Worm (Caenorhabditis elegans) whole organism, L4 larva: ENCODE results near the gene srb-12.

Experiments used
- F37D6.2 ChIP-seq: sonication (generic microtip); optimal IDR thresholded peaks from 2 replicates; lab custom pipeline; 2016; ENCODE audit warnings: mild to moderate bottlenecking, missing genetic modification characterization, missing compliant biosample characterization
- R02D3.7 ChIP-seq: fragments of 150-350 bp; sonication (generic microtip); optimal IDR thresholded peaks from 3 replicates; lab custom pipeline; 2014; ENCODE audit warnings: missing biosample characterization, missing genetic modification characterization
- T26A8.4 ChIP-seq: fragments of 200-800 bp; sonication (Bioruptor generic); IDR thresholded peaks from 2 replicates; pipeline ENCODE4 v1.3.6; 2022; ENCODE audit warnings: missing genetic modification characterization, missing compliant biosample characterization
- Y48G9A.11 ChIP-seq: fragments of 200-800 bp; sonication (Bioruptor generic); IDR thresholded peaks from 2 replicates; pipeline ENCODE4 v1.3.6; 2022; ENCODE audit warnings: missing genetic modification reagents, missing genetic modification characterization, missing compliant biosample characterization
- Y75B8A.6 ChIP-seq: fragments of 200-800 bp; sonication (Bioruptor generic); IDR thresholded peaks from 2 replicates; pipeline ENCODE4 v1.3.6; 2022; ENCODE audit warnings: missing genetic modification reagents, missing genetic modification characterization, missing compliant biosample characterization
- aha-1 ChIP-seq: fragments of 150-350 bp; peaks from one replicate; lab custom pipeline; 2014; ENCODE audit warnings: missing biosample characterization, missing genetic modification characterization
- attf-4 ChIP-seq: sonication (generic microtip); optimal IDR thresholded peaks from 3 replicates; lab custom pipeline; 2017; ENCODE audit warnings: missing biosample characterization, missing genetic modification characterization
- ceh-28 ChIP-seq: fragments of 150-350 bp; optimal IDR thresholded peaks from 2 replicates; lab custom pipeline; 2014; ENCODE audit warnings: missing biosample characterization, missing genetic modification reagents, missing genetic modification characterization
- ceh-44 ChIP-seq: fragments of 200-800 bp; sonication (Bioruptor generic); IDR thresholded peaks from 2 replicates; pipeline ENCODE4 v1.3.6; 2022; ENCODE audit warnings: missing genetic modification reagents, missing genetic modification characterization, missing compliant biosample characterization
- ceh-62 ChIP-seq: sonication (generic microtip); optimal IDR thresholded peaks from 2 replicates; lab custom pipeline; 2017; ENCODE audit warnings: missing biosample characterization, missing genetic modification characterization
- daf-12 ChIP-seq: fragments of 150-350 bp; optimal IDR thresholded peaks from 2 replicates; lab custom pipeline; 2014; ENCODE audit warnings: missing biosample characterization, missing genetic modification reagents, missing genetic modification characterization
- daf-16 ChIP-seq, 3 experiments: sonication (generic microtip); optimal IDR thresholded peaks; 2 replicates each; lab custom pipeline; 2016 to 2017; ENCODE audit warnings: missing genetic modification characterization in 3 of 3, missing genetic modification reagents in 3 of 3, mild to moderate bottlenecking in 2 of 3, missing compliant biosample characterization in 2 of 3, missing biosample characterization in 1 of 3, moderate library complexity in 1 of 3
- daf-8 ChIP-seq: fragments of 200-800 bp; sonication (Bioruptor generic); IDR thresholded peaks from 2 replicates; pipeline ENCODE4 v1.3.6; 2022; ENCODE audit warnings: missing genetic modification characterization, missing compliant biosample characterization
- dmd-6 ChIP-seq: fragments of 200-800 bp; sonication (Bioruptor generic); IDR thresholded peaks from 2 replicates; pipeline ENCODE4 v1.3.6; 2022; ENCODE audit warnings: missing genetic modification reagents, missing genetic modification characterization, missing compliant biosample characterization
- dmd-8 ChIP-seq: fragments of 200-800 bp; sonication (Bioruptor generic); IDR thresholded peaks from 2 replicates; pipeline ENCODE4 v1.3.6; 2022; ENCODE audit warnings: missing genetic modification characterization, missing compliant biosample characterization
- dve-1 ChIP-seq: sonication (generic microtip); optimal IDR thresholded peaks from 2 replicates; lab custom pipeline; 2017; ENCODE audit warnings: antibody characterized with exemption, mild to moderate bottlenecking, missing genetic modification characterization, missing compliant biosample characterization; ENCODE audit not compliant: insufficient read depth
- gei-8 ChIP-seq: fragments of 200-800 bp; sonication (Bioruptor generic); optimal IDR thresholded peaks from 2 replicates; lab custom pipeline; 2018; ENCODE audit warnings: mild to moderate bottlenecking, missing genetic modification characterization, missing compliant biosample characterization
- hif-1 ChIP-seq, 2 experiments: sonication (generic microtip); optimal IDR thresholded peaks; 2 replicates each; lab custom pipeline; 2016 to 2017; ENCODE audit warnings: missing compliant biosample characterization in 2 of 2, missing genetic modification characterization in 2 of 2, missing genetic modification reagents in 2 of 2, missing genotype in 2 of 2, mild to moderate bottlenecking in 1 of 2
- hlh-30 ChIP-seq: sonication (generic microtip); optimal IDR thresholded peaks from 2 replicates; lab custom pipeline; 2017; ENCODE audit warnings: antibody characterized with exemption, mild to moderate bottlenecking, missing genetic modification characterization, missing compliant biosample characterization; ENCODE audit not compliant: insufficient read depth
- jun-1 ChIP-seq: fragments of 150-350 bp; optimal IDR thresholded peaks from 2 replicates; lab custom pipeline; 2014; ENCODE audit warnings: missing biosample characterization, missing genetic modification reagents, missing genetic modification characterization
- lim-7 ChIP-seq: fragments of 200-800 bp; sonication (Bioruptor generic); IDR thresholded peaks from 2 replicates; pipeline ENCODE4 v1.3.6; 2022; ENCODE audit warnings: missing genetic modification characterization, missing compliant biosample characterization
- lin-1 ChIP-seq: fragments of 200-800 bp; sonication (Bioruptor generic); IDR thresholded peaks from 2 replicates; pipeline ENCODE4 v1.3.6; 2022; ENCODE audit warnings: missing genetic modification reagents, missing genetic modification characterization, missing compliant biosample characterization
- lin-15B ChIP-seq: fragments of 150-350 bp; sonication (generic microtip); optimal IDR thresholded peaks from 3 replicates; lab custom pipeline; 2014; ENCODE audit warnings: missing biosample characterization, missing genetic modification characterization
- lin-38 ChIP-seq: fragments of 200-800 bp; sonication (Bioruptor generic); IDR thresholded peaks from 2 replicates; pipeline ENCODE4 v1.3.6; 2022; ENCODE audit warnings: missing genetic modification reagents, missing genetic modification characterization, missing compliant biosample characterization
- lsy-2 ChIP-seq, 2 experiments: fragments of 150-350 bp in 1 of 2; sonication (generic microtip) in 1 of 2; optimal IDR thresholded peaks; 2 replicates each; lab custom pipeline; 2014 to 2017; ENCODE audit warnings: missing biosample characterization in 2 of 2, missing genetic modification characterization in 2 of 2
- madf-5 ChIP-seq, 2 experiments: fragments of 200-800 bp; sonication (Bioruptor generic); IDR thresholded peaks; 2 replicates each; pipeline ENCODE4 v1.3.6; 2022; ENCODE audit warnings: missing compliant biosample characterization in 2 of 2, missing genetic modification characterization in 2 of 2
- mdt-29 ChIP-seq: fragments of 200-800 bp; sonication (Bioruptor generic); IDR thresholded peaks from 2 replicates; pipeline ENCODE4 v1.3.6; 2022; ENCODE audit warnings: missing genetic modification reagents, missing genetic modification characterization, missing compliant biosample characterization
- mxl-3 ChIP-seq: fragments of 200-800 bp; sonication (Bioruptor generic); optimal IDR thresholded peaks from 2 replicates; lab custom pipeline; 2018; ENCODE audit warnings: mild to moderate bottlenecking, missing genetic modification characterization, missing compliant biosample characterization
- nhr-102 ChIP-seq: sonication (generic microtip); optimal IDR thresholded peaks from 2 replicates; lab custom pipeline; 2016; ENCODE audit warnings: mild to moderate bottlenecking, missing genetic modification characterization, moderate library complexity, missing compliant biosample characterization
- nhr-11 ChIP-seq: fragments of 150-350 bp; optimal IDR thresholded peaks from 2 replicates; lab custom pipeline; 2014; ENCODE audit warnings: missing biosample characterization, missing genetic modification characterization
- nhr-111 ChIP-seq: fragments of 200-800 bp; sonication (Bioruptor generic); optimal IDR thresholded peaks from 2 replicates; lab custom pipeline; 2018; ENCODE audit warnings: mild to moderate bottlenecking, missing genetic modification characterization, missing compliant biosample characterization
- nhr-25 ChIP-seq: sonication (generic microtip); optimal IDR thresholded peaks from 2 replicates; lab custom pipeline; 2017; ENCODE audit warnings: missing genetic modification characterization, mild to moderate bottlenecking, missing compliant biosample characterization, antibody characterized with exemption, moderate library complexity, borderline replicate concordance; ENCODE audit not compliant: insufficient read depth
- nhr-28 ChIP-seq: fragments of 150-350 bp; optimal IDR thresholded peaks from 2 replicates; lab custom pipeline; 2014; ENCODE audit warnings: missing biosample characterization, missing genetic modification characterization
- nhr-41 ChIP-seq: fragments of 200-800 bp; sonication (Bioruptor generic); IDR thresholded peaks from 2 replicates; pipeline ENCODE4 v1.3.6; 2022; ENCODE audit warnings: missing genetic modification reagents, missing genetic modification characterization, missing compliant biosample characterization
- nhr-6 ChIP-seq: fragments of 150-350 bp; optimal IDR thresholded peaks from 2 replicates; lab custom pipeline; 2014; ENCODE audit warnings: missing biosample characterization, missing genetic modification characterization
- nhr-77 ChIP-seq: fragments of 150-350 bp; optimal IDR thresholded peaks from 2 replicates; lab custom pipeline; 2014; ENCODE audit warnings: missing biosample characterization, missing genetic modification characterization
- php-3 ChIP-seq: fragments of 200-800 bp; sonication (Bioruptor generic); IDR thresholded peaks from 2 replicates; pipeline ENCODE4 v1.3.6; 2022; ENCODE audit warnings: missing genetic modification reagents, missing genetic modification characterization, missing compliant biosample characterization
- pqm-1 ChIP-seq: sonication (generic microtip); optimal IDR thresholded peaks from 2 replicates; lab custom pipeline; 2017; ENCODE audit warnings: missing biosample characterization, missing genetic modification characterization
- rbr-2 ChIP-seq: sonication (generic microtip); optimal IDR thresholded peaks from 2 replicates; lab custom pipeline; 2016; ENCODE audit warnings: missing genotype, missing genetic modification characterization, missing compliant biosample characterization
- sdz-12 ChIP-seq: fragments of 200-800 bp; sonication (Bioruptor generic); optimal IDR thresholded peaks from 2 replicates; lab custom pipeline; 2018; ENCODE audit warnings: mild to moderate bottlenecking, missing genetic modification characterization, missing compliant biosample characterization
- skn-1 ChIP-seq: fragments of 150-350 bp; optimal IDR thresholded peaks from 2 replicates; lab custom pipeline; 2014; ENCODE audit warnings: missing biosample characterization, missing genetic modification characterization
- snpc-4 ChIP-seq: fragments of 150-350 bp; optimal IDR thresholded peaks from 2 replicates; lab custom pipeline; 2014; ENCODE audit warnings: missing biosample characterization, missing genetic modification characterization
- spr-1 ChIP-seq: sonication (generic microtip); optimal IDR thresholded peaks from 2 replicates; lab custom pipeline; 2016; ENCODE audit warnings: mild to moderate bottlenecking, missing genetic modification characterization, missing compliant biosample characterization
- spr-3 ChIP-seq: fragments of 200-800 bp; sonication (Bioruptor generic); optimal IDR thresholded peaks from 2 replicates; lab custom pipeline; 2018; ENCODE audit warnings: mild to moderate bottlenecking, missing genetic modification characterization, missing compliant biosample characterization
- vab-7 ChIP-seq: fragments of 200-800 bp; sonication (Bioruptor generic); IDR thresholded peaks from 2 replicates; pipeline ENCODE4 v1.3.6; 2022; ENCODE audit warnings: missing genetic modification reagents, missing genetic modification characterization, missing compliant biosample characterization
- zag-1 ChIP-seq: fragments of 150-350 bp; optimal IDR thresholded peaks from 2 replicates; lab custom pipeline; 2014; ENCODE audit warnings: missing biosample characterization, missing genetic modification characterization

srb-12 gene

DNA sequence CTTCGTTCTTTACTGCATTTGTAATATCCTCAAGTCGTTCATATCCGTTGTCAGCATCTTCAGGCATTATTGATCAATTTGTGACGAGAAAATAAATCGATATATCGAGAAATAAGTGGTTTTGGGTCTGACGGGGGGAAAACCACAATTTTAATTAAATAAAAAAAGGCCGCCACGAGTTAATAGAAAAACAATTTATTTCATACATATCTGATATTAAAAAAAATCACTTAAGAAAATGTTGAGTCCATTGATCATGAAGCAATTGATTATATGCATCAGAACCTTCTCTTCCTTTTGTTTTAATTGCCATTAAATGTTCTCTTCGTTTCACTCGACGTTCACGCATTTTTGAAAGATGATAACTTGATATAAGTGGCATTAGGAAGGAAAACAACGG lies 6.1 kb downstream of the srb-12 start, which contains the start of gene F58A6.5:
F58A6.5 (minus strand) TSS at position 101 of the 400 bp plus-strand sequence.
- TF ChIP-seq dve-1 (no peak), attf-4 (tag; lab: Kevin White, UChicago) (no peak), php-3 (no peak), lim-7 (GFP tag; lab: Robert Waterston, UW) (no peak), ceh-44 (GFP tag; lab: Robert Waterston, UW) (no peak), dmd-6 (GFP tag; lab: Robert Waterston, UW) (no peak), lin-15B (tag; lab: Kevin White, UChicago) (no peak), rbr-2 (tag; lab: Kevin White, UChicago) (no peak), spr-3 (no peak), daf-8 (GFP tag; lab: Robert Waterston, UW) (no peak), madf-5 (GFP tag; IDR thresholded peaks at IDR 0.05; lab: Robert Waterston, UW) (no peak), sdz-12 (GFP tag; lab: Kevin White, UChicago) (no peak), skn-1 (tag; lab: Kevin White, UChicago) (no peak), lin-38 (GFP tag; lab: Robert Waterston, UW) (no peak), spr-1 (no peak), vab-7 (GFP tag; lab: Robert Waterston, UW) (no peak), nhr-41 (GFP tag; lab: Robert Waterston, UW) (no peak), gei-8 (GFP tag; lab: Kevin White, UChicago) (no peak), nhr-102 (tag; lab: Kevin White, UChicago) (no peak)

ce11 chrII:5142619-5143018 lies 11.8 kb downstream of the srb-12 start, which contains the start of gene F58A6.1:
TSS of gene F58A6.1 (plus strand) at chrII:5142919.
- TF ChIP-seq F37D6.2 (tag; lab: Kevin White, UChicago) = no peak
- no peak for TF ChIP-seq snpc-4 (tag; lab: Kevin White, UChicago)
- TF ChIP-seq ceh-44 (GFP tag; lab: Robert Waterston, UW) = no peak
- TF ChIP-seq Y48G9A.11 = no peak
- no peak for TF ChIP-seq dve-1
- no peak for TF ChIP-seq mdt-29 (GFP tag; lab: Robert Waterston, UW)

ce11 chrII:5141945-5142514 lies 12.4 kb downstream of the srb-12 start, which contains the start of gene nas-29:
TSS of gene nas-29 (minus strand) at chrII:5142036.
- TF ChIP-seq jun-1 (no peak), nhr-11 (tag; lab: Kevin White, UChicago) (no peak), pqm-1 (tag; lab: Kevin White, UChicago) (peak; percentile 81), nhr-25 (no peak), nhr-77 (peak; percentile 76), F37D6.2 (tag; lab: Kevin White, UChicago) (no peak), aha-1 (tag; lab: Kevin White, UChicago) (peak; percentile 95), Y75B8A.6 (GFP tag; lab: Robert Waterston, UW) (no peak), nhr-28 (tag; lab: Kevin White, UChicago) (peak; percentile 97), mxl-3 (peak; percentile 93), Y48G9A.11 (no peak), mdt-29 (GFP tag; lab: Robert Waterston, UW) (no peak), lsy-2 (tag; optimal IDR thresholded peaks at IDR 0.05; lab: Kevin White, UChicago) (no peak), dmd-8 (GFP tag; lab: Robert Waterston, UW) (no peak), lin-1 (GFP tag; lab: Robert Waterston, UW) (0 out of 2 replicates have a peak, but pooled peaks have one; percentile 28), daf-8 (GFP tag; lab: Robert Waterston, UW) (no peak), hif-1 (tag; optimal IDR thresholded peaks at IDR 0.05; lab: Kevin White, UChicago) (no peak), daf-12 (no peak), lin-38 (GFP tag; lab: Robert Waterston, UW) (no peak), nhr-111 (GFP tag; lab: Kevin White, UChicago) (no peak), R02D3.7 (tag; lab: Kevin White, UChicago) (no peak), sdz-12 (GFP tag; lab: Kevin White, UChicago) (no peak), hlh-30 (tag; lab: Kevin White, UChicago) (peak; percentile 49), ceh-62 (no peak), ceh-28 (no peak), zag-1 (tag; lab: Kevin White, UChicago) (no peak), daf-16 (GFP tag; optimal IDR thresholded peaks at IDR 0.05; lab: Kevin White, UChicago) (no peak), daf-16 (tag; optimal IDR thresholded peaks at IDR 0.05; lab: Kevin White, UChicago) (peak; percentile 82), vab-7 (GFP tag; lab: Robert Waterston, UW) (no peak), T26A8.4 (GFP tag; lab: Robert Waterston, UW) (no peak), nhr-6 (tag; lab: Kevin White, UChicago) (no peak)
